Worm (Caenorhabditis elegans): ENCODE results near the gene lin-29.

- 0 out of 2 replicates have a peak, but pooled peaks have one; percentile 15 for TF ChIP-seq F33H1.4 (GFP tag; IDR thresholded peaks at IDR 0.05)
- no peak for TF ChIP-seq lsl-1 (GFP tag; optimal IDR thresholded peaks at IDR 0.05)
- TF ChIP-seq ets-4 (GFP tag; optimal IDR thresholded peaks at IDR 0.05) = no peak
- peak; percentile 51 for TF ChIP-seq F23B12.7 (tag; optimal IDR thresholded peaks at IDR 0.05; ENCODE audit: insufficient read depth)
- TF ChIP-seq somi-1 (GFP tag; optimal IDR thresholded peaks at IDR 0.05) = no peak
- TF ChIP-seq ama-1 (optimal IDR thresholded peaks at IDR 0.05) = peak; percentile 66
- no peak for TF ChIP-seq ama-1 (GFP tag; optimal IDR thresholded peaks at IDR 0.05)
- TF ChIP-seq F57A8.1 (GFP tag; optimal IDR thresholded peaks at IDR 0.05) = no peak
- TF ChIP-seq chd-7 (tag; optimal IDR thresholded peaks at IDR 0.05) = no peak
- no peak for TF ChIP-seq ztf-3 (GFP tag; optimal IDR thresholded peaks at IDR 0.05)
- TF ChIP-seq him-1 (tag; optimal IDR thresholded peaks at IDR 0.05) = no peak
- no peak for TF ChIP-seq madf-6 (GFP tag; IDR thresholded peaks at IDR 0.05)
Observed at ce11 chrII:11966602-11967001, 31.5 kb upstream of the lin-29 start, which contains the start of gene rab-7.

All from whole organism, young adult.